Worm (Caenorhabditis elegans) whole organism, late embryonic: ENCODE measurements around the gene cwf-19L2.

ENCODE experiments used
- pax-1 ChIP-seq: fragments of 150-350 bp; optimal IDR thresholded peaks from 2 replicates; lab custom pipeline; 2014; ENCODE audit warnings: missing biosample characterization, missing genetic modification characterization
- pha-4 ChIP-seq: fragments of 150-350 bp; optimal IDR thresholded peaks from 2 replicates; lab custom pipeline; 2018; ENCODE audit warnings: missing biosample characterization, missing genetic modification reagents, missing genetic modification characterization
- unc-55 ChIP-seq: sonication (generic microtip); optimal IDR thresholded peaks from 2 replicates; lab custom pipeline; 2017; ENCODE audit warnings: missing biosample characterization, missing genetic modification reagents, missing genetic modification characterization

ce11 chrIII:7296092-7296668 is 2.7 kb downstream of the cwf-19L2 start:
- TF ChIP-seq pax-1 (tag; lab: Kevin White, UChicago) (no peak), pha-4 (no peak), unc-55 (GFP tag; lab: Kevin White, UChicago) (no peak)
